Worm (Caenorhabditis elegans): Measurements from ENCODE around the gene srv-16.

ce11 chrIV:15950838-15951581 lies 17.3 kb upstream of the srv-16 start, which contains the start of gene ifas-3:
- no peak for TF ChIP-seq med-1 (GFP tag; optimal IDR thresholded peaks at IDR 0.05; ENCODE audit: insufficient read depth)
- TF ChIP-seq T22C8.4 (GFP tag; IDR thresholded peaks at IDR 0.05), result no peak
- TF ChIP-seq ztf-23 (GFP tag; IDR thresholded peaks at IDR 0.05), result no peak
- no peak for TF ChIP-seq cog-1 (tag; optimal IDR thresholded peaks at IDR 0.05)
- no peak for TF ChIP-seq ztf-29 (GFP tag; IDR thresholded peaks at IDR 0.05)
- TF ChIP-seq flt-1 (GFP tag; IDR thresholded peaks at IDR 0.05), result no peak
- TF ChIP-seq ref-1 (GFP tag; conservative IDR thresholded peaks at IDR 0.05), result no peak
- TF ChIP-seq klf-2 (GFP tag; conservative IDR thresholded peaks at IDR 0.05), result no peak
- TF ChIP-seq tab-1 (GFP tag; IDR thresholded peaks at IDR 0.05), result no peak

All from whole organism, midembryonic.